Worm (Caenorhabditis elegans) whole organism, L4 larva: ENCODE data around the gene immp-1.
A peak's percentile ranks its signal among the peaks of the same experiment; 100 is the strongest.
"Not testable (repeated sequence)": the region's sequence is repeated elsewhere in the genome, so short reads cannot be mapped to it uniquely, and the experiment has no call there.

Source experiments
- D1046.2 ChIP-seq: fragments of 200-800 bp; sonication (Bioruptor generic); IDR thresholded peaks from 2 replicates; pipeline ENCODE4 v1.3.6; 2022; ENCODE audit warnings: missing genetic modification characterization, missing compliant biosample characterization
- F10B5.3 ChIP-seq: sonication (generic microtip); optimal IDR thresholded peaks from 2 replicates; lab custom pipeline; 2016; ENCODE audit warnings: mild to moderate bottlenecking, missing genetic modification characterization, missing compliant biosample characterization
- F37D6.2 ChIP-seq: sonication (generic microtip); optimal IDR thresholded peaks from 2 replicates; lab custom pipeline; 2016; ENCODE audit warnings: mild to moderate bottlenecking, missing genetic modification characterization, missing compliant biosample characterization
- F44E2.7 ChIP-seq: fragments of 200-800 bp; sonication (Bioruptor generic); IDR thresholded peaks from 2 replicates; pipeline ENCODE4 v2.1.2; 2022; ENCODE audit warnings: missing genetic modification characterization, missing compliant biosample characterization
- T20F7.1 ChIP-seq: fragments of 200-800 bp; sonication (Bioruptor generic); optimal IDR thresholded peaks from 2 replicates; lab custom pipeline; 2018; ENCODE audit warnings: mild to moderate bottlenecking, missing genetic modification characterization, missing compliant biosample characterization
- Y105C5A.15 ChIP-seq: fragments of 200-800 bp; sonication (Bioruptor generic); IDR thresholded peaks from 2 replicates; pipeline ENCODE4 v1.3.6; 2022; ENCODE audit warnings: missing genetic modification characterization, missing compliant biosample characterization
- Y48G9A.11 ChIP-seq: fragments of 200-800 bp; sonication (Bioruptor generic); IDR thresholded peaks from 2 replicates; pipeline ENCODE4 v1.3.6; 2022; ENCODE audit warnings: missing genetic modification reagents, missing genetic modification characterization, missing compliant biosample characterization
- Y5F2A.4 ChIP-seq: fragments of 200-800 bp; sonication (Bioruptor generic); optimal IDR thresholded peaks from 2 replicates; lab custom pipeline; 2018; ENCODE audit warnings: mild to moderate bottlenecking, missing genetic modification characterization, missing compliant biosample characterization
- Y75B8A.6 ChIP-seq: fragments of 200-800 bp; sonication (Bioruptor generic); IDR thresholded peaks from 2 replicates; pipeline ENCODE4 v1.3.6; 2022; ENCODE audit warnings: missing genetic modification reagents, missing genetic modification characterization, missing compliant biosample characterization
- ZK337.2 ChIP-seq: fragments of 200-800 bp; sonication (Bioruptor generic); IDR thresholded peaks from 2 replicates; pipeline ENCODE4 v1.3.6; 2022; ENCODE audit warnings: missing genetic modification reagents, missing genetic modification characterization, missing compliant biosample characterization
- arid-1 ChIP-seq: fragments of 200-800 bp; sonication (Bioruptor generic); conservative IDR thresholded peaks from 2 replicates; pipeline ENCODE4 v1.3.6; 2022; ENCODE audit warnings: missing genetic modification reagents, missing genetic modification characterization, missing compliant biosample characterization
- ceh-28 ChIP-seq: fragments of 150-350 bp; optimal IDR thresholded peaks from 2 replicates; lab custom pipeline; 2014; ENCODE audit warnings: missing biosample characterization, missing genetic modification reagents, missing genetic modification characterization
- ctbp-1 ChIP-seq: fragments of 200-800 bp; sonication (Bioruptor generic); IDR thresholded peaks from 2 replicates; pipeline ENCODE4 v1.3.6; 2022; ENCODE audit warnings: missing genetic modification reagents, missing genetic modification characterization, missing compliant biosample characterization
- daf-16 ChIP-seq, 3 experiments: sonication (generic microtip); optimal IDR thresholded peaks; 2 replicates each; lab custom pipeline; 2016 to 2017; ENCODE audit warnings: missing genetic modification characterization in 3 of 3, missing genetic modification reagents in 3 of 3, mild to moderate bottlenecking in 2 of 3, missing compliant biosample characterization in 2 of 3, missing biosample characterization in 1 of 3, moderate library complexity in 1 of 3
- dmd-6 ChIP-seq: fragments of 200-800 bp; sonication (Bioruptor generic); IDR thresholded peaks from 2 replicates; pipeline ENCODE4 v1.3.6; 2022; ENCODE audit warnings: missing genetic modification reagents, missing genetic modification characterization, missing compliant biosample characterization
- dmd-9 ChIP-seq: fragments of 200-800 bp; sonication (Bioruptor generic); IDR thresholded peaks from 2 replicates; pipeline ENCODE4 v1.3.6; 2022; ENCODE audit warnings: missing genetic modification reagents, missing genetic modification characterization, missing compliant biosample characterization
- duxl-1 ChIP-seq: sonication (generic microtip); optimal IDR thresholded peaks from 2 replicates; lab custom pipeline; 2016; ENCODE audit warnings: mild to moderate bottlenecking, missing genetic modification characterization, moderate library complexity, missing compliant biosample characterization; ENCODE audit not compliant: poor library complexity
- fkh-10 ChIP-seq: fragments of 150-350 bp; optimal IDR thresholded peaks from 2 replicates; lab custom pipeline; 2014; ENCODE audit warnings: missing biosample characterization, missing genetic modification reagents, missing genetic modification characterization
- hlh-30 ChIP-seq: sonication (generic microtip); optimal IDR thresholded peaks from 2 replicates; lab custom pipeline; 2017; ENCODE audit warnings: antibody characterized with exemption, mild to moderate bottlenecking, missing genetic modification characterization, missing compliant biosample characterization; ENCODE audit not compliant: insufficient read depth
- hmg-1.1 ChIP-seq: fragments of 200-800 bp; sonication (Bioruptor generic); IDR thresholded peaks from 2 replicates; pipeline ENCODE4 v1.3.6; 2022; ENCODE audit warnings: missing genetic modification reagents, missing genetic modification characterization, missing compliant biosample characterization
- jun-1 ChIP-seq: fragments of 150-350 bp; optimal IDR thresholded peaks from 2 replicates; lab custom pipeline; 2014; ENCODE audit warnings: missing biosample characterization, missing genetic modification reagents, missing genetic modification characterization
- lim-7 ChIP-seq: fragments of 200-800 bp; sonication (Bioruptor generic); IDR thresholded peaks from 2 replicates; pipeline ENCODE4 v1.3.6; 2022; ENCODE audit warnings: missing genetic modification characterization, missing compliant biosample characterization
- lin-29 ChIP-seq: fragments of 200-800 bp; sonication (Bioruptor generic); IDR thresholded peaks from 2 replicates; pipeline ENCODE4 v1.3.6; 2022; ENCODE audit warnings: missing genetic modification reagents, missing genetic modification characterization, missing compliant biosample characterization
- lin-38 ChIP-seq: fragments of 200-800 bp; sonication (Bioruptor generic); IDR thresholded peaks from 2 replicates; pipeline ENCODE4 v1.3.6; 2022; ENCODE audit warnings: missing genetic modification reagents, missing genetic modification characterization, missing compliant biosample characterization
- madf-5 ChIP-seq, 2 experiments: fragments of 200-800 bp; sonication (Bioruptor generic); IDR thresholded peaks; 2 replicates each; pipeline ENCODE4 v1.3.6; 2022; ENCODE audit warnings: missing compliant biosample characterization in 2 of 2, missing genetic modification characterization in 2 of 2
- madf-9 ChIP-seq: fragments of 200-800 bp; sonication (Bioruptor generic); conservative IDR thresholded peaks from 2 replicates; pipeline ENCODE4 v1.3.6; 2022; ENCODE audit warnings: missing genetic modification reagents, missing genetic modification characterization, missing compliant biosample characterization
- mdl-1 ChIP-seq, 2 experiments: fragments of 150-350 bp in 1 of 2; sonication (generic microtip) in 1 of 2; optimal IDR thresholded peaks; 2 replicates each; lab custom pipeline; 2014 to 2017; ENCODE audit warnings: missing biosample characterization in 2 of 2, missing genetic modification characterization in 2 of 2
- mdt-29 ChIP-seq: fragments of 200-800 bp; sonication (Bioruptor generic); IDR thresholded peaks from 2 replicates; pipeline ENCODE4 v1.3.6; 2022; ENCODE audit warnings: missing genetic modification reagents, missing genetic modification characterization, missing compliant biosample characterization
- nhr-28 ChIP-seq: fragments of 150-350 bp; optimal IDR thresholded peaks from 2 replicates; lab custom pipeline; 2014; ENCODE audit warnings: missing biosample characterization, missing genetic modification characterization
- nhr-42 ChIP-seq: fragments of 200-800 bp; sonication (Bioruptor generic); IDR thresholded peaks from 2 replicates; pipeline ENCODE4 v1.3.6; 2022; ENCODE audit warnings: missing genetic modification characterization, missing compliant biosample characterization
- nhr-48 ChIP-seq: sonication (generic microtip); optimal IDR thresholded peaks from 2 replicates; lab custom pipeline; 2016; ENCODE audit warnings: mild to moderate bottlenecking, missing genetic modification characterization, missing compliant biosample characterization
- nhr-77 ChIP-seq: fragments of 150-350 bp; optimal IDR thresholded peaks from 2 replicates; lab custom pipeline; 2014; ENCODE audit warnings: missing biosample characterization, missing genetic modification characterization
- rbr-2 ChIP-seq: sonication (generic microtip); optimal IDR thresholded peaks from 2 replicates; lab custom pipeline; 2016; ENCODE audit warnings: missing genotype, missing genetic modification characterization, missing compliant biosample characterization
- saeg-2 ChIP-seq: fragments of 200-800 bp; sonication (Bioruptor generic); IDR thresholded peaks from 2 replicates; pipeline ENCODE4 v1.3.6; 2022; ENCODE audit warnings: missing genetic modification reagents, missing genetic modification characterization, missing compliant biosample characterization
- set-16 ChIP-seq: fragments of 200-800 bp; sonication (Bioruptor generic); IDR thresholded peaks from 2 replicates; pipeline ENCODE4 v1.3.6; 2022; ENCODE audit warnings: missing genetic modification reagents, missing genetic modification characterization, missing compliant biosample characterization
- snpc-1.2 ChIP-seq: fragments of 200-800 bp; sonication (Bioruptor generic); IDR thresholded peaks from 2 replicates; pipeline ENCODE4 v1.3.6; 2022; ENCODE audit warnings: missing genetic modification reagents, missing genetic modification characterization, missing compliant biosample characterization
- snpc-4 ChIP-seq: fragments of 150-350 bp; optimal IDR thresholded peaks from 2 replicates; lab custom pipeline; 2014; ENCODE audit warnings: missing biosample characterization, missing genetic modification characterization
- spr-3 ChIP-seq: fragments of 200-800 bp; sonication (Bioruptor generic); optimal IDR thresholded peaks from 2 replicates; lab custom pipeline; 2018; ENCODE audit warnings: mild to moderate bottlenecking, missing genetic modification characterization, missing compliant biosample characterization
- tra-1 ChIP-seq: fragments of 200-800 bp; sonication (Bioruptor generic); IDR thresholded peaks from 2 replicates; pipeline ENCODE4 v1.3.6; 2022; ENCODE audit warnings: missing genetic modification reagents, missing genetic modification characterization, missing compliant biosample characterization
- unc-130 ChIP-seq: sonication (generic microtip); optimal IDR thresholded peaks from 2 replicates; lab custom pipeline; 2016; ENCODE audit warnings: missing genetic modification reagents, missing genetic modification characterization, missing compliant biosample characterization
- zfp-2 ChIP-seq: sonication (generic microtip); optimal IDR thresholded peaks from 2 replicates; lab custom pipeline; 2016; ENCODE audit warnings: mild to moderate bottlenecking, missing genetic modification characterization, missing compliant biosample characterization
- zfp-3 ChIP-seq: fragments of 200-800 bp; sonication (Bioruptor generic); conservative IDR thresholded peaks from 2 replicates; pipeline ENCODE4 v1.3.6; 2022; ENCODE audit warnings: missing genetic modification reagents, missing genetic modification characterization, missing compliant biosample characterization

immp-1 gene

ce11 chrIII:11787376-11787775, 12.6 kb downstream of the immp-1 start, which contains the start of gene C24H11.1:
Gene C24H11.1 (plus strand): TSS chrIII:11787676.
- TF ChIP-seq mdl-1 (tag; optimal IDR thresholded peaks at IDR 0.05; lab: Kevin White, UChicago); mdt-29; ZK337.2 (GFP tag; lab: Robert Waterston, UW): not testable (repeated sequence)

DNA sequence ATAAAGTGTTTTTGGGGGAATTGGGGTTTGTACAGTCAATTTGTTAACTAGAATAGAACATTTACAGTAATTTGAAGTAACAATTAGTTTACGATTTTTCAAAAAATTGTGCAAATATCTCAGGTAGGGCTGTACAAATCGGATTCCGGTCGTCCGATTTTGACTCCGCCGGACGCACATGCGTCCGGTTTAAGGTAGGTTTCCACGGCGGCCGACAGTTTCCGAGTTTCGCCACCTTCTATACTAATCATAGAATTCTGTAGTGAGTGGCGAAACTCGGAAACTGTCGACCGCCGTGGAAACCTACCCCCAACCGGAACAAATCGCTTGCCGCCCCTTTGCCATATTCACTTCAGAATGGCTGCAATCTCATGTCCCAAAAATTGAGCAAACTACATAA, 14.7 kb downstream of the immp-1 start:
- TF ChIP-seq rbr-2 (no peak), nhr-28 (tag; lab: Kevin White, UChicago) (no peak), T20F7.1 (GFP tag; lab: Kevin White, UChicago) (no peak), Y75B8A.6 (GFP tag; lab: Robert Waterston, UW) (no peak), F10B5.3 (tag; lab: Kevin White, UChicago) (no peak), fkh-10 (GFP tag; lab: Kevin White, UChicago) (no peak), hlh-30 (tag; lab: Kevin White, UChicago) (no peak), jun-1 (tag; lab: Kevin White, UChicago) (no peak), hmg-1.1 (GFP tag; lab: Robert Waterston, UW) (no peak), zfp-2 (tag; lab: Kevin White, UChicago) (no peak), tra-1 (GFP tag; lab: Robert Waterston, UW) (no peak), ZK337.2 (GFP tag; lab: Robert Waterston, UW) (no peak), spr-3 (GFP tag; lab: Kevin White, UChicago) (no peak), ctbp-1 (GFP tag; lab: Robert Waterston, UW) (no peak), ceh-28 (tag; lab: Kevin White, UChicago) (no peak), snpc-4 (no peak)
- TF ChIP-seq, all 104 proteins: peak for 0

DNA sequence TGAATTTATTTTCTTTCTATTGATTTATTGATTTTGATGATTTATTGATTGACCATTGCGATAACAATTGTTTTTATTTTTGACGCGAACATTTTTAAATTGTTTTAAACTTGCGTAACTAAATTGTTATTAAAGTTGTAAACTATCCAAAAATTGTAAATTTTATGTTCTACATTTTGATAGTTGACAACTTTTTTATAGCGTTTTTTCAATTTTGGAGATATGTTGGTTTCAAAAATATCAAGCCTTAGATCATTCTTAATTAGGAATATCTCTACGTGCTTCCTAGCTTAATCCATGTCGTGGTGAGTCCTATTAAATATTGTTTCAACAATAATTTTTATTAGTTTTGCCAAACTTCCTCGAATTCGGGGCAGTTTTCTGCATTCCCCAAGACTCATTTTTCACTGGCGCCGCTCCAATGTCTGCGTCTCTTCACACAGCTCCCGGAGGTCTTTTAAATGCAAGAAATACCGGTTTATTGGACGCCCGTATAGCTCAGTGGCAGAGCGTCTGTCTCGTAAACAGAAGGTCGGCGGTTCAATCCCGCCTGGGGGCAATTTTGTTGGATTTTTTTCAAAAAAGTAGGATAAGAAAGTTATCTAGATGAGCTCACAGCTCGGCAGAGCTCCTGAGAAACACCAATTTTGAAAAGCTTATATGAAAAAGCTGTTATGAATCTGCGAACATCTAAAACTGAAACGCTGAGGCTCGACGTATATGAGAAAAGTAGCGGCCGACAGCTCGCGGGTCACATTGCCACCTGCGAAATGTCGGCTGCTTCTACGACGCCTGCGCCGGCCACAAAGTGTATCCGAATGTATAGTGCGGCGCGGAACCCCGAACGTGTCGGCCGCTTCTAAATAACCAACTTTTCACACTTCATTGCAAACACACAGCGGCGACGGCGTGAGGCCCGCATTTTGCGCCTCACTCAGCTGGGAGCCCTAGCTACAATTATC, 17.8 kb downstream of the immp-1 start, which contains the start of gene C24H11.2:
Gene C24H11.2, minus strand, starts transcription at position 51 of the 962 bp plus-strand sequence.
- peak; percentile 86 for TF ChIP-seq duxl-1 (tag; lab: Kevin White, UChicago)
- TF ChIP-seq dmd-9 (GFP tag; lab: Robert Waterston, UW), result peak; percentile 60
- TF ChIP-seq saeg-2, result peak; percentile 76; the same call in 1 of the 2 replicates
- peak; percentile 73 for TF ChIP-seq Y105C5A.15 (GFP tag; lab: Robert Waterston, UW)
- 0 out of 2 replicates have a peak, but pooled peaks have one; percentile 21 for TF ChIP-seq mdt-29
- TF ChIP-seq dmd-6 (GFP tag; lab: Robert Waterston, UW), result peak; percentile 65
- peak; percentile 92 for TF ChIP-seq lim-7 (GFP tag; lab: Robert Waterston, UW)
- peak; percentile 83 for TF ChIP-seq lin-38
- TF ChIP-seq daf-16 (GFP tag; optimal IDR thresholded peaks at IDR 0.05; lab: Kevin White, UChicago), result peak; percentile 59 to 85
- TF ChIP-seq daf-16 (tag; optimal IDR thresholded peaks at IDR 0.05; lab: Kevin White, UChicago), result peak; percentile 75
- TF ChIP-seq lin-29 (GFP tag; lab: Robert Waterston, UW), result peak; percentile 65
- TF ChIP-seq D1046.2 (GFP tag; lab: Robert Waterston, UW), result peak; percentile 90
- TF ChIP-seq Y75B8A.6 (GFP tag; lab: Robert Waterston, UW), result peak; percentile 75
- TF ChIP-seq F10B5.3 (tag; lab: Kevin White, UChicago), result peak; percentile 44
- TF ChIP-seq zfp-3 (GFP tag; lab: Robert Waterston, UW), result peak; percentile 60; the same call in 1 of the 2 replicates
- TF ChIP-seq set-16 (GFP tag; lab: Robert Waterston, UW), result peak; percentile 53
- peak; percentile 74 for TF ChIP-seq arid-1 (GFP tag; lab: Robert Waterston, UW)
- peak; percentile 45 for TF ChIP-seq zfp-2 (tag; lab: Kevin White, UChicago)
- peak; percentile 73 for TF ChIP-seq nhr-42 (GFP tag; lab: Robert Waterston, UW)
- peak; percentile 79 for TF ChIP-seq ZK337.2 (GFP tag; lab: Robert Waterston, UW)
- TF ChIP-seq nhr-48 (tag; lab: Kevin White, UChicago), result peak; percentile 17
- peak; percentile 88 for TF ChIP-seq madf-9
- 0 out of 2 replicates have a peak, but pooled peaks have one; percentile 46 for TF ChIP-seq F44E2.7
- TF ChIP-seq madf-5 (GFP tag; IDR thresholded peaks at IDR 0.05; lab: Robert Waterston, UW), result peak in 1 of 2 experiments; percentile 87; a peak in 1 of 4 replicates
- peak; percentile 1 for TF ChIP-seq nhr-28 (tag; lab: Kevin White, UChicago)
- peak; percentile 47; the same call in 1 of the 2 replicates for TF ChIP-seq Y48G9A.11 (GFP tag; lab: Robert Waterston, UW)
- peak; percentile 1 for TF ChIP-seq unc-130 (GFP tag; lab: Kevin White, UChicago)
- TF ChIP-seq snpc-1.2 (GFP tag; lab: Robert Waterston, UW), result peak; percentile 79
- peak; percentile 18 for TF ChIP-seq nhr-77 (tag; lab: Kevin White, UChicago)
- peak; percentile 58 for TF ChIP-seq Y5F2A.4 (GFP tag; lab: Kevin White, UChicago)
- peak; percentile 61 for TF ChIP-seq F37D6.2 (tag; lab: Kevin White, UChicago)
